Worm (Caenorhabditis elegans) whole organism, young adult: ENCODE results near the gene F19F10.1.

Experiments
- hmg-20 ChIP-seq: fragments of 200-800 bp; sonication (Bioruptor generic); IDR thresholded peaks from 2 replicates; pipeline ENCODE4 v1.3.6; 2022; ENCODE audit warnings: missing genetic modification reagents, missing genetic modification characterization, missing compliant biosample characterization
- mel-28 ChIP-seq: sonication (generic microtip); optimal IDR thresholded peaks from 2 replicates; lab custom pipeline; 2016; ENCODE audit warnings: borderline replicate concordance, mild to moderate bottlenecking, missing genetic modification characterization, missing compliant biosample characterization
- pha-4 ChIP-seq: fragments of 150-350 bp; sonication (generic microtip); optimal IDR thresholded peaks from 2 replicates; lab custom pipeline; 2014; ENCODE audit warnings: missing biosample characterization, missing genetic modification reagents, missing genetic modification characterization

DNA sequence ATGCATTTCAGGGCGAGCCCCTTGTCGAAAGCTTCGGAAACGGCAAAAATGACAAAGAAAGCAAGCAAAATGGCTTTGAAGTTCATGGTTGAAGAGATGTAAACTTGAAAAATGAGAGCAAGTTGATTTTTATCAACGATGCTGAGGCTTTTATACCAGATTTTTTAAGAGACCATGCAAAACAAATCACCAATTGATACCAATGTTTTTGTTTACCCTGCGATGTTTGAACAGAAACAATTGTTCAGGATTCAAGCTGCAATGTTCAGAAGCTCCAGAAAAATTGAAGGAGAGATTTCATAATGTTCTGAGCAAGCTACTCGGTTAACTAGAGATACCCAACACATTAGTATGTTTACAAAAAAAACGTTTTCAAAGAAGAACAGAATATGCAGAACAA, 40.8 kb upstream of the F19F10.1 start, which contains the start of gene C54F6.15:
- TF ChIP-seq hmg-20 (GFP tag; lab: Robert Waterston, UW), result no peak
- TF ChIP-seq pha-4, result no peak
- no peak for TF ChIP-seq mel-28 (tag; lab: Kevin White, UChicago)
